Worm (Caenorhabditis elegans) whole organism, L4 larva: ENCODE results near the gene smr-1.

ENCODE experiments used
- F37D6.2 ChIP-seq: sonication (generic microtip); optimal IDR thresholded peaks from 2 replicates; lab custom pipeline; 2016; ENCODE audit warnings: mild to moderate bottlenecking, missing genetic modification characterization, missing compliant biosample characterization
- F44E2.7 ChIP-seq: fragments of 200-800 bp; sonication (Bioruptor generic); IDR thresholded peaks from 2 replicates; pipeline ENCODE4 v2.1.2; 2022; ENCODE audit warnings: missing genetic modification characterization, missing compliant biosample characterization
- R02D3.7 ChIP-seq: fragments of 150-350 bp; sonication (generic microtip); optimal IDR thresholded peaks from 3 replicates; lab custom pipeline; 2014; ENCODE audit warnings: missing biosample characterization, missing genetic modification characterization
- T20F7.1 ChIP-seq: fragments of 200-800 bp; sonication (Bioruptor generic); optimal IDR thresholded peaks from 2 replicates; lab custom pipeline; 2018; ENCODE audit warnings: mild to moderate bottlenecking, missing genetic modification characterization, missing compliant biosample characterization
- T26A8.4 ChIP-seq: fragments of 200-800 bp; sonication (Bioruptor generic); IDR thresholded peaks from 2 replicates; pipeline ENCODE4 v1.3.6; 2022; ENCODE audit warnings: missing genetic modification characterization, missing compliant biosample characterization
- Y48G9A.11 ChIP-seq: fragments of 200-800 bp; sonication (Bioruptor generic); IDR thresholded peaks from 2 replicates; pipeline ENCODE4 v1.3.6; 2022; ENCODE audit warnings: missing genetic modification reagents, missing genetic modification characterization, missing compliant biosample characterization
- Y75B8A.6 ChIP-seq: fragments of 200-800 bp; sonication (Bioruptor generic); IDR thresholded peaks from 2 replicates; pipeline ENCODE4 v1.3.6; 2022; ENCODE audit warnings: missing genetic modification reagents, missing genetic modification characterization, missing compliant biosample characterization
- ZK337.2 ChIP-seq: fragments of 200-800 bp; sonication (Bioruptor generic); IDR thresholded peaks from 2 replicates; pipeline ENCODE4 v1.3.6; 2022; ENCODE audit warnings: missing genetic modification reagents, missing genetic modification characterization, missing compliant biosample characterization
- aha-1 ChIP-seq: fragments of 150-350 bp; peaks from one replicate; lab custom pipeline; 2014; ENCODE audit warnings: missing biosample characterization, missing genetic modification characterization
- attf-4 ChIP-seq: sonication (generic microtip); optimal IDR thresholded peaks from 3 replicates; lab custom pipeline; 2017; ENCODE audit warnings: missing biosample characterization, missing genetic modification characterization
- ceh-82 ChIP-seq: sonication (generic microtip); optimal IDR thresholded peaks from 2 replicates; lab custom pipeline; 2017; ENCODE audit warnings: missing biosample characterization, missing genetic modification characterization
- ctbp-1 ChIP-seq: fragments of 200-800 bp; sonication (Bioruptor generic); IDR thresholded peaks from 2 replicates; pipeline ENCODE4 v1.3.6; 2022; ENCODE audit warnings: missing genetic modification reagents, missing genetic modification characterization, missing compliant biosample characterization
- daf-19 ChIP-seq: fragments of 200-800 bp; sonication (Bioruptor generic); conservative IDR thresholded peaks from 2 replicates; pipeline ENCODE4 v1.3.6; 2022; ENCODE audit warnings: missing genetic modification characterization, missing compliant biosample characterization
- dmd-6 ChIP-seq: fragments of 200-800 bp; sonication (Bioruptor generic); IDR thresholded peaks from 2 replicates; pipeline ENCODE4 v1.3.6; 2022; ENCODE audit warnings: missing genetic modification reagents, missing genetic modification characterization, missing compliant biosample characterization
- dmd-8 ChIP-seq: fragments of 200-800 bp; sonication (Bioruptor generic); IDR thresholded peaks from 2 replicates; pipeline ENCODE4 v1.3.6; 2022; ENCODE audit warnings: missing genetic modification characterization, missing compliant biosample characterization
- duxl-1 ChIP-seq: sonication (generic microtip); optimal IDR thresholded peaks from 2 replicates; lab custom pipeline; 2016; ENCODE audit warnings: mild to moderate bottlenecking, missing genetic modification characterization, moderate library complexity, missing compliant biosample characterization; ENCODE audit not compliant: poor library complexity
- egl-43 ChIP-seq: fragments of 200-800 bp; sonication (Bioruptor generic); IDR thresholded peaks from 2 replicates; pipeline ENCODE4 v1.3.6; 2022; ENCODE audit warnings: missing genetic modification reagents, missing genetic modification characterization, missing compliant biosample characterization
- hif-1 ChIP-seq, 2 experiments: sonication (generic microtip); optimal IDR thresholded peaks; 2 replicates each; lab custom pipeline; 2016 to 2017; ENCODE audit warnings: missing compliant biosample characterization in 2 of 2, missing genetic modification characterization in 2 of 2, missing genetic modification reagents in 2 of 2, missing genotype in 2 of 2, mild to moderate bottlenecking in 1 of 2
- hlh-30 ChIP-seq: sonication (generic microtip); optimal IDR thresholded peaks from 2 replicates; lab custom pipeline; 2017; ENCODE audit warnings: antibody characterized with exemption, mild to moderate bottlenecking, missing genetic modification characterization, missing compliant biosample characterization; ENCODE audit not compliant: insufficient read depth
- hmg-1.1 ChIP-seq: fragments of 200-800 bp; sonication (Bioruptor generic); IDR thresholded peaks from 2 replicates; pipeline ENCODE4 v1.3.6; 2022; ENCODE audit warnings: missing genetic modification reagents, missing genetic modification characterization, missing compliant biosample characterization
- lim-7 ChIP-seq: fragments of 200-800 bp; sonication (Bioruptor generic); IDR thresholded peaks from 2 replicates; pipeline ENCODE4 v1.3.6; 2022; ENCODE audit warnings: missing genetic modification characterization, missing compliant biosample characterization
- lin-1 ChIP-seq: fragments of 200-800 bp; sonication (Bioruptor generic); IDR thresholded peaks from 2 replicates; pipeline ENCODE4 v1.3.6; 2022; ENCODE audit warnings: missing genetic modification reagents, missing genetic modification characterization, missing compliant biosample characterization
- lin-13 ChIP-seq: fragments of 150-350 bp; optimal IDR thresholded peaks from 2 replicates; lab custom pipeline; 2014; ENCODE audit warnings: missing biosample characterization, missing genetic modification reagents, missing genetic modification characterization
- lin-29 ChIP-seq: fragments of 200-800 bp; sonication (Bioruptor generic); IDR thresholded peaks from 2 replicates; pipeline ENCODE4 v1.3.6; 2022; ENCODE audit warnings: missing genetic modification reagents, missing genetic modification characterization, missing compliant biosample characterization
- lin-38 ChIP-seq: fragments of 200-800 bp; sonication (Bioruptor generic); IDR thresholded peaks from 2 replicates; pipeline ENCODE4 v1.3.6; 2022; ENCODE audit warnings: missing genetic modification reagents, missing genetic modification characterization, missing compliant biosample characterization
- lir-3 ChIP-seq: sonication (generic microtip); optimal IDR thresholded peaks from 2 replicates; lab custom pipeline; 2016; ENCODE audit warnings: mild to moderate bottlenecking, missing genetic modification characterization, missing compliant biosample characterization
- madf-5 ChIP-seq, 2 experiments: fragments of 200-800 bp; sonication (Bioruptor generic); IDR thresholded peaks; 2 replicates each; pipeline ENCODE4 v1.3.6; 2022; ENCODE audit warnings: missing compliant biosample characterization in 2 of 2, missing genetic modification characterization in 2 of 2
- mdl-1 ChIP-seq, 2 experiments: fragments of 150-350 bp in 1 of 2; sonication (generic microtip) in 1 of 2; optimal IDR thresholded peaks; 2 replicates each; lab custom pipeline; 2014 to 2017; ENCODE audit warnings: missing biosample characterization in 2 of 2, missing genetic modification characterization in 2 of 2
- mep-1 ChIP-seq: fragments of 150-350 bp; sonication (generic microtip); optimal IDR thresholded peaks from 3 replicates; lab custom pipeline; 2014; ENCODE audit warnings: missing biosample characterization, missing genetic modification characterization
- mxl-2 ChIP-seq: fragments of 200-800 bp; sonication (Bioruptor generic); conservative IDR thresholded peaks from 2 replicates; pipeline ENCODE4 v1.3.6; 2022; ENCODE audit warnings: missing genetic modification reagents, missing genetic modification characterization, missing compliant biosample characterization
- nhr-102 ChIP-seq: sonication (generic microtip); optimal IDR thresholded peaks from 2 replicates; lab custom pipeline; 2016; ENCODE audit warnings: mild to moderate bottlenecking, missing genetic modification characterization, moderate library complexity, missing compliant biosample characterization
- nhr-11 ChIP-seq: fragments of 150-350 bp; optimal IDR thresholded peaks from 2 replicates; lab custom pipeline; 2014; ENCODE audit warnings: missing biosample characterization, missing genetic modification characterization
- nhr-111 ChIP-seq: fragments of 200-800 bp; sonication (Bioruptor generic); optimal IDR thresholded peaks from 2 replicates; lab custom pipeline; 2018; ENCODE audit warnings: mild to moderate bottlenecking, missing genetic modification characterization, missing compliant biosample characterization
- nhr-237 ChIP-seq: sonication (generic microtip); optimal IDR thresholded peaks from 2 replicates; lab custom pipeline; 2017; ENCODE audit warnings: missing biosample characterization, missing genetic modification characterization
- nhr-76 ChIP-seq: fragments of 150-350 bp; optimal IDR thresholded peaks from 2 replicates; lab custom pipeline; 2014; ENCODE audit warnings: missing biosample characterization, missing genetic modification characterization
- nhr-77 ChIP-seq: fragments of 150-350 bp; optimal IDR thresholded peaks from 2 replicates; lab custom pipeline; 2014; ENCODE audit warnings: missing biosample characterization, missing genetic modification characterization
- pha-4 ChIP-seq, 2 experiments: fragments of 150-350 bp in 1 of 2; fragments of 200-800 bp in 1 of 2; sonication (Bioruptor generic) in 1 of 2; IDR thresholded peaks in 1 of 2; optimal IDR thresholded peaks in 1 of 2; 2 replicates each; pipeline versions ENCODE4 v1.3.6 to Lab custom; 2014 to 2022; ENCODE audit warnings: missing genetic modification characterization in 2 of 2, missing genetic modification reagents in 2 of 2, missing biosample characterization in 1 of 2, missing compliant biosample characterization in 1 of 2
- php-3 ChIP-seq: fragments of 200-800 bp; sonication (Bioruptor generic); IDR thresholded peaks from 2 replicates; pipeline ENCODE4 v1.3.6; 2022; ENCODE audit warnings: missing genetic modification reagents, missing genetic modification characterization, missing compliant biosample characterization
- pqm-1 ChIP-seq: sonication (generic microtip); optimal IDR thresholded peaks from 2 replicates; lab custom pipeline; 2017; ENCODE audit warnings: missing biosample characterization, missing genetic modification characterization
- rbr-2 ChIP-seq: sonication (generic microtip); optimal IDR thresholded peaks from 2 replicates; lab custom pipeline; 2016; ENCODE audit warnings: missing genotype, missing genetic modification characterization, missing compliant biosample characterization
- saeg-2 ChIP-seq: fragments of 200-800 bp; sonication (Bioruptor generic); IDR thresholded peaks from 2 replicates; pipeline ENCODE4 v1.3.6; 2022; ENCODE audit warnings: missing genetic modification reagents, missing genetic modification characterization, missing compliant biosample characterization
- skn-1 ChIP-seq: fragments of 150-350 bp; optimal IDR thresholded peaks from 2 replicates; lab custom pipeline; 2014; ENCODE audit warnings: missing biosample characterization, missing genetic modification characterization
- snpc-4 ChIP-seq: fragments of 150-350 bp; optimal IDR thresholded peaks from 2 replicates; lab custom pipeline; 2014; ENCODE audit warnings: missing biosample characterization, missing genetic modification characterization
- spr-1 ChIP-seq: sonication (generic microtip); optimal IDR thresholded peaks from 2 replicates; lab custom pipeline; 2016; ENCODE audit warnings: mild to moderate bottlenecking, missing genetic modification characterization, missing compliant biosample characterization
- tra-1 ChIP-seq: fragments of 200-800 bp; sonication (Bioruptor generic); IDR thresholded peaks from 2 replicates; pipeline ENCODE4 v1.3.6; 2022; ENCODE audit warnings: missing genetic modification reagents, missing genetic modification characterization, missing compliant biosample characterization
- vab-7 ChIP-seq: fragments of 200-800 bp; sonication (Bioruptor generic); IDR thresholded peaks from 2 replicates; pipeline ENCODE4 v1.3.6; 2022; ENCODE audit warnings: missing genetic modification reagents, missing genetic modification characterization, missing compliant biosample characterization
- zfp-3 ChIP-seq: fragments of 200-800 bp; sonication (Bioruptor generic); conservative IDR thresholded peaks from 2 replicates; pipeline ENCODE4 v1.3.6; 2022; ENCODE audit warnings: missing genetic modification reagents, missing genetic modification characterization, missing compliant biosample characterization
- zip-11 ChIP-seq: fragments of 200-800 bp; sonication (Bioruptor generic); IDR thresholded peaks from 2 replicates; pipeline ENCODE4 v1.3.6; 2022; ENCODE audit warnings: missing genetic modification characterization, missing compliant biosample characterization
- ztf-7 ChIP-seq: fragments of 150-350 bp; optimal IDR thresholded peaks from 2 replicates; lab custom pipeline; 2014; ENCODE audit warnings: missing biosample characterization, missing genetic modification characterization

The smr-1 gene

DNA sequence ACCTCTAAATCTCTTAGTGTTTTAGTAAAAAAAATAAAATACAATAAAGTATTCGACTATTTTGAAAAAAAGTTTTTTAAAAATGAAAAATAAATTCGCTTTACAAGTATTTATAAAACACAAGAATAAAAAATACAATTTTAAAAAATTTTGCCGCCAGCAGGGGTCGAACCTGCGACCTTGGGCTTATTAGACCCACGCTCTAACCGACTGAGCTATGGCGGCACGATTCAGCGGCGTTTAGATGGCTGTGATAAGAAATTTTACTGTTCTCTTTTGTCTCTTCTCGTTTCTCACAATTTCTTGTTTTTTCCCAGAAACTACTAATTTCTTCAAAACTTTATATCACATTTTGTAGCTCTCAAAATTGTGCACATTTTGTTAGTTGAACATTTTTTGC lies 20.2 kb downstream of the smr-1 start (continued):
- TF ChIP-seq Y75B8A.6 (GFP tag; lab: Robert Waterston, UW) = no peak
- TF ChIP-seq hmg-1.1 (GFP tag; lab: Robert Waterston, UW) = 0 out of 2 replicates have a peak, but pooled peaks have one; percentile 15
- no peak for TF ChIP-seq snpc-4 (tag; lab: Kevin White, UChicago)
- TF ChIP-seq zfp-3 = no peak
- TF ChIP-seq lin-1 (GFP tag; lab: Robert Waterston, UW) = no peak
- 0 out of 2 replicates have a peak, but pooled peaks have one; percentile 29 for TF ChIP-seq vab-7

DNA sequence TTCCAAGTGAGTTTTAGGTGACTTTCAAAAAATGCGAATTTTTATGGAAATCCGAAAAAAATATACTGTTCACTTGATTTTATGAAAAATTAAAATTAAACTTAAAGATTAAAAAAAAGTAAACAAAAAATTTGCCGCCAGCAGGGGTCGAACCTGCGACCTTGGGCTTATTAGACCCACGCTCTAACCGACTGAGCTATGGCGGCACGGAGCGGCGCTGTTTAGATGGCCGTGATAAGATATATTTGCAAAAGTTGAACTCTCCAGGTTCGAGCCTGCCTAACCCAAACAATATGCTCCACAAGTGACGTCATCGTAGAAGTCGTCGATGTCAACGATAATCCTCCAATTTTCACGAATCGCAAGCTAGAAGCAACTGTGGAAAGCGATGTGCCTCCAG lies 21.7 kb downstream of the smr-1 start:
- TF ChIP-seq mep-1 = no peak
- TF ChIP-seq ceh-82 (tag; lab: Kevin White, UChicago) = no peak
- TF ChIP-seq dmd-6 (GFP tag; lab: Robert Waterston, UW) = peak; percentile 31
- no peak for TF ChIP-seq php-3
- TF ChIP-seq ztf-7 (tag; lab: Kevin White, UChicago) = no peak
- no peak for TF ChIP-seq egl-43 (GFP tag; lab: Robert Waterston, UW)
- TF ChIP-seq lin-13 = peak; percentile 0
- no peak for TF ChIP-seq F44E2.7 (GFP tag; lab: Robert Waterston, UW)
- TF ChIP-seq skn-1 (tag; lab: Kevin White, UChicago) = no peak
- no peak for TF ChIP-seq saeg-2 (GFP tag; lab: Robert Waterston, UW)
- no peak for TF ChIP-seq hlh-30
- TF ChIP-seq duxl-1 (tag; lab: Kevin White, UChicago) = no peak
- no peak for TF ChIP-seq rbr-2
- peak; percentile 60; the same call in 1 of the 2 replicates for TF ChIP-seq pha-4 (GFP tag; IDR thresholded peaks at IDR 0.05; lab: Robert Waterston, UW)
- TF ChIP-seq pha-4 (tag; optimal IDR thresholded peaks at IDR 0.05; lab: Kevin White, UChicago) = no peak
- TF ChIP-seq Y75B8A.6 (GFP tag; lab: Robert Waterston, UW) = no peak
- TF ChIP-seq zip-11 (GFP tag; lab: Robert Waterston, UW) = no peak
- peak; percentile 27 for TF ChIP-seq lin-38 (GFP tag; lab: Robert Waterston, UW)
- no peak for TF ChIP-seq aha-1
- peak; percentile 27; the same call in 1 of the 2 replicates for TF ChIP-seq vab-7
- no peak for TF ChIP-seq mdl-1 (tag; optimal IDR thresholded peaks at IDR 0.05; lab: Kevin White, UChicago)
- TF ChIP-seq tra-1 (GFP tag; lab: Robert Waterston, UW) = no peak
- no peak for TF ChIP-seq nhr-102
- no peak for TF ChIP-seq hmg-1.1 (GFP tag; lab: Robert Waterston, UW)
- no peak for TF ChIP-seq T20F7.1 (GFP tag; lab: Kevin White, UChicago)
- TF ChIP-seq ZK337.2 (GFP tag; lab: Robert Waterston, UW) = no peak
- no peak for TF ChIP-seq nhr-76 (tag; lab: Kevin White, UChicago)
- TF ChIP-seq hif-1 (tag; optimal IDR thresholded peaks at IDR 0.05; lab: Kevin White, UChicago) = no peak
- TF ChIP-seq nhr-237 (tag; lab: Kevin White, UChicago) = no peak
- no peak for TF ChIP-seq dmd-8 (GFP tag; lab: Robert Waterston, UW)
- TF ChIP-seq pqm-1 (tag; lab: Kevin White, UChicago) = no peak
- TF ChIP-seq ctbp-1 (GFP tag; lab: Robert Waterston, UW) = no peak
- TF ChIP-seq R02D3.7 (tag; lab: Kevin White, UChicago) = no peak
- no peak for TF ChIP-seq F37D6.2
- TF ChIP-seq Y48G9A.11 (GFP tag; lab: Robert Waterston, UW) = no peak
- peak; percentile 8 for TF ChIP-seq spr-1 (tag; lab: Kevin White, UChicago)
- TF ChIP-seq attf-4 (tag; lab: Kevin White, UChicago) = no peak
- TF ChIP-seq nhr-11 (tag; lab: Kevin White, UChicago) = no peak
- no peak for TF ChIP-seq lin-29 (GFP tag; lab: Robert Waterston, UW)
- TF ChIP-seq daf-19 (GFP tag; lab: Robert Waterston, UW) = no peak
- no peak for TF ChIP-seq zfp-3
- TF ChIP-seq nhr-77 (tag; lab: Kevin White, UChicago) = no peak
- TF ChIP-seq madf-5 (GFP tag; IDR thresholded peaks at IDR 0.05; lab: Robert Waterston, UW) = no peak
- 0 out of 2 replicates have a peak, but pooled peaks have one; percentile 45 for TF ChIP-seq lim-7
- TF ChIP-seq nhr-111 = no peak
- no peak for TF ChIP-seq lin-1 (GFP tag; lab: Robert Waterston, UW)
- TF ChIP-seq mxl-2 (GFP tag; lab: Robert Waterston, UW) = no peak
- TF ChIP-seq T26A8.4 (GFP tag; lab: Robert Waterston, UW) = no peak
- no peak for TF ChIP-seq lir-3 (tag; lab: Kevin White, UChicago)
